Worm (Caenorhabditis elegans): ENCODE measurements around the gene R03G5.6.

Gene R03G5.6

DNA sequence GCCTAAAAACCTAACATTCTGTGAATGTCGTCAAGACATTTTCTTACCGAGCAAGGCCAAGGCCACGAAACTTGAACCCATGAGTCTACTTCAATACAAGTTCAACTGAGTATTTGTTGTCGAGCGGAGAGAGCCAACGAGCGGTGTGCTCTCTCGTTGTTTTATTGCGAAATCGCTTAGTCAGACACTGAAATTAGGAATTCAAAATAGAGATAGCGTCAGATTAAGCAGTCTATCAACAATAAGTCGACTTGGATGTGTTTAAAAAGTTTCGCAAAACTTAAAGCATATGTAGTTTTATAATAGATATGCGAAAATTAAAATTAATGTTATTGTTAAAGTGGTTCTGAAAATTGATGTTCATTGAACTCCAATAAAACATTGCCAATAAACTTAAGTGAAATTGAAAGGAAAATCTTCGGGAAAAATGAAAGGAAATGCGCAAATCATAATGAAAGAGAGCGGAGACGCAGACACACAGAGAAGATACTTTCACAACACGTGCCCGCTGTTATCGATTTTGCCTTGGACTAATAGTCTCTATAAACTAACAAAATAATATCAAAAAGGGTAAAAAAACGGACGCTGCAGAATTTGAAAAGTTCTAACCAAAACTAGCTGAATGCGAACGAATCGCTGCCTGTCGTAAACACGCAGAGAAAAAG, 23.2 kb downstream of the R03G5.6 start, which contains the start of gene ZK154.6 (continued):
- TF ChIP-seq ceh-20 (GFP tag; IDR thresholded peaks at IDR 0.05): no peak
- TF ChIP-seq egl-27 (tag; optimal IDR thresholded peaks at IDR 0.05): no peak
- no peak for TF ChIP-seq php-3 (GFP tag; IDR thresholded peaks at IDR 0.05)
- TF ChIP-seq nhr-48 (tag; optimal IDR thresholded peaks at IDR 0.05): no peak
- TF ChIP-seq ztf-11 (tag; optimal IDR thresholded peaks at IDR 0.05): no peak
- no peak for TF ChIP-seq nhr-6 (tag; optimal IDR thresholded peaks at IDR 0.05)
- no peak for TF ChIP-seq unc-130 (GFP tag; optimal IDR thresholded peaks at IDR 0.05)
- no peak for TF ChIP-seq lin-29 (GFP tag; IDR thresholded peaks at IDR 0.05)
- peak; percentile 54 for TF ChIP-seq mes-2 (tag; optimal IDR thresholded peaks at IDR 0.05; ENCODE audit: poor library complexity, severe bottlenecking)
- peak in 1 of 2 experiments; percentile 54 for TF ChIP-seq unc-62 (GFP tag; optimal IDR thresholded peaks at IDR 0.05 in 1 of 2)
- TF ChIP-seq unc-62 (tag; optimal IDR thresholded peaks at IDR 0.05): no peak
- TF ChIP-seq ces-1 (GFP tag; optimal IDR thresholded peaks at IDR 0.05): no peak
- no peak for TF ChIP-seq fkh-10 (GFP tag; optimal IDR thresholded peaks at IDR 0.05)
- no peak for TF ChIP-seq lin-1 (GFP tag; IDR thresholded peaks at IDR 0.05)
- TF ChIP-seq Y75B8A.6 (GFP tag; IDR thresholded peaks at IDR 0.05): no peak
- TF ChIP-seq ceh-28 (tag; optimal IDR thresholded peaks at IDR 0.05): peak; percentile 82
- TF ChIP-seq hmg-1.1 (GFP tag; IDR thresholded peaks at IDR 0.05): no peak; the same call in none of the 2 replicates
- no peak for TF ChIP-seq nhr-237 (tag; optimal IDR thresholded peaks at IDR 0.05)
- no peak for TF ChIP-seq ama-1 (optimal IDR thresholded peaks at IDR 0.05)
- TF ChIP-seq dmd-8 (GFP tag; IDR thresholded peaks at IDR 0.05): no peak
- TF ChIP-seq zfp-3 (GFP tag; conservative IDR thresholded peaks at IDR 0.05): no peak
- TF ChIP-seq lin-15B (tag; optimal IDR thresholded peaks at IDR 0.05): no peak
- no peak for TF ChIP-seq F37D6.2 (tag; optimal IDR thresholded peaks at IDR 0.05)
- TF ChIP-seq T20F7.1 (GFP tag; optimal IDR thresholded peaks at IDR 0.05): no peak
- TF ChIP-seq snpc-4 (tag; optimal IDR thresholded peaks at IDR 0.05): no peak
- no peak for TF ChIP-seq nhr-77 (tag; optimal IDR thresholded peaks at IDR 0.05)
- no peak for TF ChIP-seq daf-8 (GFP tag; IDR thresholded peaks at IDR 0.05)
- no peak for TF ChIP-seq lin-38 (GFP tag; IDR thresholded peaks at IDR 0.05)

DNA sequence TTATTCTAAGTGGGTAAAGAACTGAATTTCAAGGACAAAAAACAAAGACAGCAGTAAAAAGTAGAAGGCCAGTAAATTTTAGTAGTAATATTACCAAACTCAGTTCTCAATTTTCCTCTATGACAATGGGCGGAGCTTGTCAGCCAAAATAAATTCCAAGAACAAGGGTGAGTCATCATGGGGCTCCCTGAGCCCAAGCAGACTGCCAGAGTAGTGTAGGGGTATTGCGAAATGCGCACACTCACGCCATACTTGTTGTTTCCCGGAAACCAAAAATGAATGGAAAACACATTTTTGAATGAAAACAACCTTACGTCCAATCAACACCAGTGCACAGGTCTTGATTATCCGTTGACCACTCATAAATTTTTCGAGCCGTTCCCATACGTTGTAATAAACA, 24.9 kb downstream of the R03G5.6 start:
- TF ChIP-seq daf-19 (GFP tag; conservative IDR thresholded peaks at IDR 0.05) (0 out of 2 replicates have a peak, but pooled peaks have one; percentile 21), egl-43 (GFP tag; IDR thresholded peaks at IDR 0.05) (no peak), dve-1 (tag; optimal IDR thresholded peaks at IDR 0.05; ENCODE audit: insufficient read depth) (no peak), R02D3.7 (tag; optimal IDR thresholded peaks at IDR 0.05) (no peak), dmd-6 (GFP tag; IDR thresholded peaks at IDR 0.05) (no peak), aha-1 (tag) (peak; percentile 51), lir-3 (tag; optimal IDR thresholded peaks at IDR 0.05) (no peak), ztf-7 (tag; optimal IDR thresholded peaks at IDR 0.05) (no peak), mxl-3 (GFP tag; optimal IDR thresholded peaks at IDR 0.05) (peak; percentile 39), egl-27 (tag; optimal IDR thresholded peaks at IDR 0.05) (no peak), ceh-62 (tag; optimal IDR thresholded peaks at IDR 0.05) (no peak), hmg-1.1 (GFP tag; IDR thresholded peaks at IDR 0.05) (peak; percentile 41; the same call in 1 of the 2 replicates), cey-2 (tag; optimal IDR thresholded peaks at IDR 0.05; ENCODE audit: borderline replicate concordance, insufficient read depth) (no peak), Y5F2A.4 (GFP tag; optimal IDR thresholded peaks at IDR 0.05) (no peak), madf-9 (GFP tag; conservative IDR thresholded peaks at IDR 0.05) (no peak), nhr-237 (tag; optimal IDR thresholded peaks at IDR 0.05) (no peak), ceh-44 (GFP tag; IDR thresholded peaks at IDR 0.05) (no peak), dpl-1 (GFP tag; optimal IDR thresholded peaks at IDR 0.05) (peak; percentile 8), jun-1 (tag; optimal IDR thresholded peaks at IDR 0.05) (no peak), lsy-2 (tag; optimal IDR thresholded peaks at IDR 0.05) (peak in 1 of 2 experiments; percentile 60), nhr-48 (tag; optimal IDR thresholded peaks at IDR 0.05) (no peak), mep-1 (tag; optimal IDR thresholded peaks at IDR 0.05) (peak; percentile 52), ctbp-1 (GFP tag; IDR thresholded peaks at IDR 0.05) (0 out of 2 replicates have a peak, but pooled peaks have one; percentile 17), arid-1 (GFP tag; conservative IDR thresholded peaks at IDR 0.05) (no peak), lin-13 (GFP tag; optimal IDR thresholded peaks at IDR 0.05) (no peak), nhr-41 (GFP tag; IDR thresholded peaks at IDR 0.05) (no peak), nhr-11 (tag; optimal IDR thresholded peaks at IDR 0.05) (peak; percentile 76)

All from whole organism, L4 larva.